Worm (Caenorhabditis elegans) whole organism, late embryonic: ENCODE data around the gene F59E11.5.

ENCODE experiments used
- F13H6.1 ChIP-seq: sonication (generic microtip); optimal IDR thresholded peaks from 2 replicates; lab custom pipeline; 2016; ENCODE audit warnings: missing genetic modification characterization, missing compliant biosample characterization
- ama-1 ChIP-seq: fragments of 150-350 bp; optimal IDR thresholded peaks from 2 replicates; lab custom pipeline; 2014
- ceh-24 ChIP-seq: sonication (generic microtip); optimal IDR thresholded peaks from 2 replicates; lab custom pipeline; 2016; ENCODE audit warnings: mild to moderate bottlenecking, missing genetic modification characterization, missing compliant biosample characterization
- ceh-45 ChIP-seq: fragments of 200-800 bp; sonication (Bioruptor generic); IDR thresholded peaks from 2 replicates; pipeline ENCODE4 v1.3.6; 2022; ENCODE audit warnings: missing genetic modification reagents, missing genetic modification characterization, missing compliant biosample characterization
- ets-4 ChIP-seq: sonication (generic microtip); optimal IDR thresholded peaks from 2 replicates; lab custom pipeline; 2016; ENCODE audit warnings: missing genetic modification characterization, missing compliant biosample characterization
- pha-4 ChIP-seq: fragments of 150-350 bp; optimal IDR thresholded peaks from 2 replicates; lab custom pipeline; 2018; ENCODE audit warnings: missing biosample characterization, missing genetic modification reagents, missing genetic modification characterization

ce11 chrV:8972271-8972670 is 22.6 kb upstream of the F59E11.5 start, which contains the start of gene nhr-195:
- TF ChIP-seq F13H6.1 (tag; lab: Kevin White, UChicago) (no peak), ceh-24 (tag; lab: Kevin White, UChicago) (no peak), pha-4 (tag; lab: Kevin White, UChicago) (no peak), ama-1 (lab: Kevin White, UChicago) (no peak), ceh-45 (GFP tag; lab: Robert Waterston, UW) (no peak), ets-4 (tag; lab: Kevin White, UChicago) (no peak)
